Worm (Caenorhabditis elegans) whole organism, early embryonic: ENCODE data around the gene dhs-31.
"Not testable (repeated sequence)": the region's sequence is repeated elsewhere in the genome, so short reads cannot be mapped to it uniquely, and the experiment has no call there.

Experiments
- B0310.2 ChIP-seq: sonication (generic microtip); optimal IDR thresholded peaks from 2 replicates; lab custom pipeline; 2016; ENCODE audit warnings: mild to moderate bottlenecking, missing genetic modification characterization, missing compliant biosample characterization
- F13C5.2 ChIP-seq: sonication (generic microtip); optimal IDR thresholded peaks from 2 replicates; lab custom pipeline; 2017; ENCODE audit warnings: mild to moderate bottlenecking, missing genetic modification characterization, inconsistent platforms, missing compliant biosample characterization
- aly-1 ChIP-seq: sonication (generic microtip); optimal IDR thresholded peaks from 2 replicates; lab custom pipeline; 2016; ENCODE audit warnings: missing genetic modification characterization, missing compliant biosample characterization
- ama-1 ChIP-seq: fragments of 150-350 bp; optimal IDR thresholded peaks from 2 replicates; lab custom pipeline; 2014
- ceh-13 ChIP-seq: fragments of 200-800 bp; sonication (Bioruptor generic); optimal IDR thresholded peaks from 2 replicates; lab custom pipeline; 2018; ENCODE audit warnings: mild to moderate bottlenecking, missing genetic modification characterization, missing compliant biosample characterization
- ceh-36 ChIP-seq: sonication (generic microtip); optimal IDR thresholded peaks from 2 replicates; lab custom pipeline; 2016; ENCODE audit warnings: missing genetic modification characterization, inconsistent platforms, missing compliant biosample characterization
- ets-7 ChIP-seq: sonication (generic microtip); optimal IDR thresholded peaks from 2 replicates; lab custom pipeline; 2016; ENCODE audit warnings: missing genotype, missing genetic modification characterization, missing compliant biosample characterization
- flt-1 ChIP-seq: fragments of 200-800 bp; sonication (Bioruptor generic); IDR thresholded peaks from 2 replicates; pipeline ENCODE4 v1.3.6; 2022; ENCODE audit warnings: missing genetic modification characterization, missing compliant biosample characterization
- hmbx-1 ChIP-seq: sonication (generic microtip); optimal IDR thresholded peaks from 2 replicates; lab custom pipeline; 2016; ENCODE audit warnings: mild to moderate bottlenecking, missing genetic modification characterization, missing compliant biosample characterization
- hmg-4 ChIP-seq: fragments of 200-800 bp; sonication (Bioruptor generic); optimal IDR thresholded peaks from 2 replicates; lab custom pipeline; 2018; ENCODE audit warnings: mild to moderate bottlenecking, missing genetic modification characterization, missing compliant biosample characterization
- hnd-1 ChIP-seq: sonication (generic microtip); optimal IDR thresholded peaks from 2 replicates; lab custom pipeline; 2016; ENCODE audit warnings: missing genetic modification characterization, missing compliant biosample characterization
- pes-1 ChIP-seq: fragments of 200-800 bp; sonication (Bioruptor generic); IDR thresholded peaks from 2 replicates; pipeline ENCODE4 v1.3.6; 2022; ENCODE audit warnings: missing genetic modification reagents, missing genetic modification characterization, missing compliant biosample characterization
- scrt-1 ChIP-seq: fragments of 200-800 bp; sonication (Bioruptor generic); IDR thresholded peaks from 2 replicates; pipeline ENCODE4 v1.3.6; 2022; ENCODE audit warnings: missing genetic modification characterization, missing compliant biosample characterization
- sea-1 ChIP-seq: fragments of 200-800 bp; sonication (Bioruptor generic); conservative IDR thresholded peaks from 2 replicates; pipeline ENCODE4 v1.3.6; 2022; ENCODE audit warnings: missing genetic modification characterization, missing compliant biosample characterization
- tbx-11 ChIP-seq: fragments of 200-800 bp; sonication (Bioruptor generic); IDR thresholded peaks from 2 replicates; pipeline ENCODE4 v1.3.6; 2022; ENCODE audit warnings: missing genetic modification characterization, missing compliant biosample characterization
- tbx-37 ChIP-seq: fragments of 200-800 bp; sonication (Bioruptor generic); conservative IDR thresholded peaks from 2 replicates; pipeline ENCODE4 v1.3.6; 2022; ENCODE audit warnings: missing genetic modification reagents, missing genetic modification characterization, missing compliant biosample characterization
- tra-4 ChIP-seq: sonication (generic microtip); optimal IDR thresholded peaks from 2 replicates; lab custom pipeline; 2017; ENCODE audit warnings: missing genetic modification characterization, missing compliant biosample characterization

The dhs-31 gene

DNA sequence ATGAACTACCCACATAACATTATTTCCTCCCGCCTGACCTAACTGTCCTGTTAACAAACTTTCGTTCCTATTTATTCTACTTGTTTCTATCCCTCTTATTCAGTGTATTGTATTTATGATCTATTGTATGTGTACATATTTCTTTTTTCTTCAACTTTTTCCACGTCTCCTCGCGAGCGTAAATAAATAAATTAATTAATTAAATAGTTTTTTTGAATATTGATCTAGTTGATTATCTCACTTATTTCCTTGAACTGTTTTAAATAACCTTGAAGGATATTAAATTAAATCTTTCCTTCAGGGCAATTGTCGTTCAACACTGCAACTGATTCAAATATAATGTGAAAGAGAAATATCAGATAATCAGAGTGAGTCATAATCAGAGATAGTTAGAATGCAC lies 2.2 kb upstream of the dhs-31 start, which contains the start of gene frk-1:
Gene frk-1, plus strand, starts transcription at position 301 of the 400 bp plus-strand sequence.
- TF ChIP-seq F13C5.2 (no peak), aly-1 (tag; lab: Kevin White, UChicago) (no peak), B0310.2 (tag; lab: Kevin White, UChicago) (no peak), ceh-13 (GFP tag; lab: Kevin White, UChicago) (no peak), pes-1 (GFP tag; lab: Robert Waterston, UW) (no peak), ama-1 (lab: Kevin White, UChicago) (no peak), hnd-1 (no peak), hmbx-1 (tag; lab: Kevin White, UChicago) (no peak)

DNA sequence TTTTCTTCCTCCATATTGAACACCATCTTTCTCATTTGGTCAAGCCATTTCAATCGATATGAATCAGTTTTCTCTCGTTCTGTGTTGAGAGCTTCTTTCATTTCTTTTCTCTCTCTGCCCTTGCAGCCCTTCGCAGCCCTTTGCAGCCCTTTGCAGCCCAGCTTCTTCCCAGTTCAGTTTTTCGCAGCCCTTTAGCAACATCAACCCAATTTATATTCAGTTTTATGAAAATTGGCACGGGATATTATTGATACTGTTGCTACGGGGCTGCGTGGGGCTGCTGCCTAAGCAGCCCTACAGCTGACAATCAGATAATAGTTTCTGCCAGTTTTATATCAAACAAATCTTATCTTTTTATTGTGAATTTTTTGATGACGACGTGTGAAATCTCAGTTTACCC lies 3.7 kb downstream of the dhs-31 start, which contains the start of gene F44D12.10:
Gene F44D12.10, minus strand, starts transcription at position 101 of the 400 bp plus-strand sequence.
- TF ChIP-seq aly-1 (tag; lab: Kevin White, UChicago), result no peak
- no peak for TF ChIP-seq hmbx-1 (tag; lab: Kevin White, UChicago)
- no peak for TF ChIP-seq F13C5.2
- TF ChIP-seq scrt-1 (GFP tag; lab: Robert Waterston, UW), result no peak

DNA sequence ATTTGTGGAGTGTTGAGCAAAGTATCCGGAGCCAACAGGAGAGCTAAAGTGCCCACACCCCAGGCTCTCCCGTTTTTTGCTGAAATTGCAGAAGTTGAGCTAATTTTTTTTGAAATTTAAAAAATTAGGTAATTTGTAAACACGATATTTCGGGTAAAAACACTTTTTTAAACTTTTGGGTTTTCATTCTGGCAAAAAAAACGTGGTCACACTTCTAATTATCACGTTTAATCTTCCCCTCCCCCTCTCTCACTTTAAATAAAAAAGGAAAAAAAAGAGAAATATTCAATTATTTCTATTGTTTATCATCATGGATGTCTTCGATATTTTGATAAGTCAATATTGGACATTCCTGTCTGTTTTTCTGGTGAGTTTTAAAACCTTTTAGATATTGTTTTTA lies 7.7 kb downstream of the dhs-31 start, which contains the start of gene F44D12.6:
Gene F44D12.6, plus strand, starts transcription at position 301 of the 400 bp plus-strand sequence.
- no peak for TF ChIP-seq ets-7 (tag; lab: Kevin White, UChicago)
- TF ChIP-seq tra-4 (tag; lab: Kevin White, UChicago), result no peak
- no peak for TF ChIP-seq tbx-37
- TF ChIP-seq aly-1 (tag; lab: Kevin White, UChicago), result no peak
- TF ChIP-seq ceh-36, result no peak
- TF ChIP-seq F13C5.2, result no peak
- TF ChIP-seq B0310.2 (tag; lab: Kevin White, UChicago), result no peak
- TF ChIP-seq tbx-11 (GFP tag; lab: Robert Waterston, UW), result no peak
- no peak for TF ChIP-seq hmbx-1 (tag; lab: Kevin White, UChicago)

DNA sequence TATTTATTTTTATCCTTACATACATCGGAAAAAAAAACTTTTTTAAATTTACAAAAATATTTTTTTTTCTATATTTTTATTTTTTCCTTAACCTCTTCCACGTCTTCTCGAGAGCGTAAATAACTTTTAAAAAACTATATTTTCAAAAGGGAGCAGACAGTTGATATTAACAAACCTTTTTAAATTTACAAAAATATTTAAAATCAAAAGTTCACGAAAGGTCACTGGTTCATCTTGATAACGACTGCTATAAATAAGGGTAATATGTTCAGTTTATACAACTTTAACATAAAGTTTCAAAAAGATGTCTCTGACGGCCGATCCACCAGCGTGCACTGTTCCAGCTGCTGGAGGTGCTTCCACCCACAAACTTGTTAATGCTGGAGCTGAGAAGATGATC lies 11.9 kb downstream of the dhs-31 start, which contains the start of the genes F44D12.16 and msd-2:
Gene F44D12.16, plus strand, starts transcription at position 301 of the 400 bp plus-strand sequence.
Gene msd-2, plus strand, starts transcription at position 305 of the 400 bp plus-strand sequence.
- not testable (repeated sequence) for TF ChIP-seq scrt-1 (GFP tag; lab: Robert Waterston, UW); B0310.2 (tag; lab: Kevin White, UChicago); hmg-4

DNA sequence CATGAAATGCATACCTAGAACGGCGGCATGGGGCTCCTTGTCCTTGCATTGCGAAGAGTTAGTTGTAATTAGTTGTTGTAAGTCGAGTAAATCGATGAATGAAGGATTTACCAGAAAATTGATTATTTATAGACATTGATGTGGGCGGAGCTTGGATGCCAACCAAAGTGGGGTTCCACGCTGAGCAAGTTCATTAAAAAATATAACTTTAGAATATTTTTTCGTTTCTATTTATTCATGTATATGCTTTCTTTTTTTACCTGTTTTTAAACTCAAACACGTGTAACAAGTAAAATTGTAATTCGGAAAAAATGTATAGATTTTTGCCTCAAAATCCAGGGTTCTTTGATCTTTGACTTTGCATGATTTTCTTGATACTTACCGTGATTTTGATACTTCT lies 13.1 kb downstream of the dhs-31 start, which contains the start of gene gipc-2:
Gene gipc-2, minus strand, starts transcription at position 101 of the 400 bp plus-strand sequence.
- no peak for TF ChIP-seq tbx-11 (GFP tag; lab: Robert Waterston, UW)
- no peak for TF ChIP-seq pes-1 (GFP tag; lab: Robert Waterston, UW)
- TF ChIP-seq B0310.2 (tag; lab: Kevin White, UChicago), result no peak
- TF ChIP-seq tbx-37, result no peak
- TF ChIP-seq F13C5.2, result no peak
- TF ChIP-seq scrt-1 (GFP tag; lab: Robert Waterston, UW), result no peak
- TF ChIP-seq ceh-36, result no peak

DNA sequence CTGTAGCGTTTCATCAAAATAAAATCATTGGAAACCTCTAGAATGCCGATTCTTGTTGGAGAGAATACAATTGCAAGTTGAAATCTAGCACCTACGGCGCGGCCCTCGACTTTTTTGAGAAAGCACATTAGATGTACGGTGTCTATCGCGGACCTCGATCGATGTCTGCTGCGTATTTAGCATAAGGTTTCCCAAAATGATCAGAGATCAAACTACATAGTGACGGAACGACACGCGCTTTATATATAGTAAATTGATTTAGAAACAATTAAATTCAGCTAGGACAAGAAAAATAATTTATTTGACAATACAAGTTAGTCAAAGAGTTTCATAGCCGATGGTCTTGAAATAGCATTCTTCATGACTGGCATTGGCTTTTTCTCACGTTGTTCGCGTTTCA lies 14.6 kb downstream of the dhs-31 start:
- no peak for TF ChIP-seq flt-1 (GFP tag; lab: Robert Waterston, UW)
- no peak for TF ChIP-seq scrt-1 (GFP tag; lab: Robert Waterston, UW)
- TF ChIP-seq hmg-4, result no peak
- TF ChIP-seq aly-1 (tag; lab: Kevin White, UChicago), result no peak
- TF ChIP-seq ceh-36, result no peak
- no peak for TF ChIP-seq hnd-1
- TF ChIP-seq B0310.2 (tag; lab: Kevin White, UChicago), result no peak
- TF ChIP-seq ets-7 (tag; lab: Kevin White, UChicago), result no peak
- no peak for TF ChIP-seq ceh-13 (GFP tag; lab: Kevin White, UChicago)
- TF ChIP-seq tbx-11 (GFP tag; lab: Robert Waterston, UW), result no peak
- no peak for TF ChIP-seq F13C5.2
- no peak for TF ChIP-seq tra-4 (tag; lab: Kevin White, UChicago)
- no peak for TF ChIP-seq tbx-37
- TF ChIP-seq sea-1 (GFP tag; lab: Robert Waterston, UW), result no peak
- no peak for TF ChIP-seq ama-1 (lab: Kevin White, UChicago)
- no peak for TF ChIP-seq pes-1 (GFP tag; lab: Robert Waterston, UW)
- no peak for TF ChIP-seq hmbx-1 (tag; lab: Kevin White, UChicago)

DNA sequence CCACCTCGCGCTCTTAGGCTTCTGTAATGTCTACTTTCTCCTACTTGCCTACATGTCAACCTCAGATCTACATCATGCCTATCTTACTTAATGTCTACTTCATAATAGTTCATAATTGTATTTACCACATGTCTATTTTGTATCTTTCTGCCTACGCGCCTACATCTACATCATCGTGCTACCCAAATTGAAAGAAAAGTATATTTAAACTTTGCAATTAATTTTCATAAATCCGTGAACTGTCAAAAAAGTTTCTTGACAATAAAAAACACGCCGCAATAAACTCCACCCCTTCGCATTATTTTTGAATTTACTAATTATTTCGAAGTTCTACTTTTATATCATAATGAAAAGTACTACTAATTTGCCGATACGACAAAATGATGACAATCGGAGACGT lies 17.7 kb downstream of the dhs-31 start, which contains the start of gene F44D12.8:
Gene F44D12.8, plus strand, starts transcription at position 301 of the 400 bp plus-strand sequence.
- TF ChIP-seq hnd-1, result no peak
- TF ChIP-seq scrt-1 (GFP tag; lab: Robert Waterston, UW), result no peak
- no peak for TF ChIP-seq aly-1 (tag; lab: Kevin White, UChicago)
- no peak for TF ChIP-seq B0310.2 (tag; lab: Kevin White, UChicago)
- no peak for TF ChIP-seq ceh-36
- TF ChIP-seq ama-1 (lab: Kevin White, UChicago), result no peak
- TF ChIP-seq F13C5.2, result no peak
- TF ChIP-seq tbx-37, result no peak
- no peak for TF ChIP-seq hmg-4
- no peak for TF ChIP-seq ets-7 (tag; lab: Kevin White, UChicago)
- no peak for TF ChIP-seq sea-1 (GFP tag; lab: Robert Waterston, UW)
- TF ChIP-seq flt-1 (GFP tag; lab: Robert Waterston, UW), result no peak
- TF ChIP-seq tra-4 (tag; lab: Kevin White, UChicago), result no peak
- TF ChIP-seq hmbx-1 (tag; lab: Kevin White, UChicago), result no peak
- no peak for TF ChIP-seq tbx-11 (GFP tag; lab: Robert Waterston, UW)
- no peak for TF ChIP-seq ceh-13 (GFP tag; lab: Kevin White, UChicago)

DNA sequence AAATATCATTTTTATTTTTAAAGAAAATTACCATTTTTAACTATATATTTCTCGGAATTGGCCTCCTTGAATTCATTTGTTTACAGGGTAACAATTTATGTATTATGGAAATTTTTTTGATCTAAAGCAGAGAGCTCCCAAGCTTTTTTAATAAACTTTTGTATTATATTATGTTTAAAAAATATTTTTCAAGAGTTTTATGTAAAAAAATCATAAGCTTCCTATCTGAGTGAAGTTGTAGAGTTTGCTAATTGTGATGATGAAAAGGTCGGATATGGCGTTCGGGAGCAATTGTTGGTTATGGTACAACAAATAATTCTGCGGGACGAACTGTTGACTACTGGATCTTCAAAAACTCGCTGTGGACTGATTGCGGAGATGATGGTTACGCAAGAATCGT lies 19.4 kb downstream of the dhs-31 start, which contains the start of gene F44D12.19:
Gene F44D12.19, plus strand, starts transcription at position 301 of the 400 bp plus-strand sequence.
- TF ChIP-seq sea-1 (GFP tag; lab: Robert Waterston, UW), result no peak
